Worm (Caenorhabditis elegans) whole organism, L1 larva: Measurements from ENCODE around the gene T02B11.9.

Source experiments
- C16A3.4 ChIP-seq: fragments of 150-350 bp; optimal IDR thresholded peaks from 2 replicates; lab custom pipeline; 2014; ENCODE audit warnings: missing biosample characterization, missing genetic modification characterization
- F16B12.6 ChIP-seq: fragments of 150-350 bp; optimal IDR thresholded peaks from 2 replicates; lab custom pipeline; 2014; ENCODE audit warnings: missing biosample characterization, missing genetic modification characterization
- aha-1 ChIP-seq: fragments of 150-350 bp; optimal IDR thresholded peaks from 2 replicates; lab custom pipeline; 2014; ENCODE audit warnings: missing biosample characterization, missing genetic modification characterization
- ceh-63 ChIP-seq: fragments of 200-800 bp; sonication (Bioruptor generic); optimal IDR thresholded peaks from 2 replicates; lab custom pipeline; 2018; ENCODE audit warnings: mild to moderate bottlenecking, missing genetic modification characterization, missing compliant biosample characterization
- ceh-88 ChIP-seq: fragments of 200-800 bp; sonication (Bioruptor generic); IDR thresholded peaks from 2 replicates; pipeline ENCODE4 v1.3.6; 2022; ENCODE audit warnings: missing genetic modification characterization, missing compliant biosample characterization
- ceh-90 ChIP-seq: sonication (generic microtip); optimal IDR thresholded peaks from 2 replicates; lab custom pipeline; 2016; ENCODE audit warnings: missing genetic modification characterization, missing compliant biosample characterization
- ces-1 ChIP-seq: fragments of 150-350 bp; optimal IDR thresholded peaks from 2 replicates; lab custom pipeline; 2014; ENCODE audit warnings: missing biosample characterization, missing genetic modification reagents, missing genetic modification characterization
- elt-2 ChIP-seq: sonication (generic microtip); optimal IDR thresholded peaks from 2 replicates; lab custom pipeline; 2016; ENCODE audit warnings: missing genetic modification characterization, mild to moderate bottlenecking, inconsistent platforms, missing compliant biosample characterization, missing genetic modification reagents
- ets-5 ChIP-seq: fragments of 200-800 bp; sonication (Bioruptor generic); IDR thresholded peaks from 2 replicates; pipeline ENCODE4 v1.3.6; 2022; ENCODE audit warnings: missing genetic modification characterization, missing compliant biosample characterization
- fkh-10 ChIP-seq: sonication (generic microtip); optimal IDR thresholded peaks from 2 replicates; lab custom pipeline; 2017; ENCODE audit warnings: missing biosample characterization, missing genetic modification reagents, missing genetic modification characterization
- fkh-8 ChIP-seq: sonication (generic microtip); optimal IDR thresholded peaks from 2 replicates; lab custom pipeline; 2016; ENCODE audit warnings: mild to moderate bottlenecking, missing genetic modification characterization, missing compliant biosample characterization
- hlh-17 ChIP-seq: fragments of 200-800 bp; sonication (Bioruptor generic); optimal IDR thresholded peaks from 2 replicates; lab custom pipeline; 2018; ENCODE audit warnings: missing genetic modification characterization, mild to moderate bottlenecking, missing compliant biosample characterization, moderate library complexity, borderline replicate concordance
- hlh-4 ChIP-seq: sonication (generic microtip); optimal IDR thresholded peaks from 2 replicates; lab custom pipeline; 2016; ENCODE audit warnings: mild to moderate bottlenecking, missing genetic modification characterization, missing compliant biosample characterization
- irx-1 ChIP-seq: sonication (generic microtip); optimal IDR thresholded peaks from 2 replicates; lab custom pipeline; 2016; ENCODE audit warnings: missing genetic modification characterization, missing compliant biosample characterization
- jun-1 ChIP-seq: fragments of 150-350 bp; optimal IDR thresholded peaks from 2 replicates; lab custom pipeline; 2014; ENCODE audit warnings: missing biosample characterization, missing genetic modification reagents, missing genetic modification characterization
- lin-14 ChIP-seq: fragments of 200-800 bp; sonication (Bioruptor generic); optimal IDR thresholded peaks from 2 replicates; lab custom pipeline; 2018; ENCODE audit warnings: mild to moderate bottlenecking, missing genetic modification characterization, moderate library complexity, missing compliant biosample characterization
- nhr-11 ChIP-seq: fragments of 150-350 bp; optimal IDR thresholded peaks from 2 replicates; lab custom pipeline; 2014; ENCODE audit warnings: missing biosample characterization, missing genetic modification characterization
- nhr-237 ChIP-seq: fragments of 150-350 bp; optimal IDR thresholded peaks from 2 replicates; lab custom pipeline; 2014; ENCODE audit warnings: missing biosample characterization, missing genetic modification characterization
- nhr-47 ChIP-seq: sonication (generic microtip); optimal IDR thresholded peaks from 2 replicates; lab custom pipeline; 2016; ENCODE audit warnings: mild to moderate bottlenecking, missing genetic modification characterization, moderate library complexity, missing compliant biosample characterization
- nhr-71 ChIP-seq: sonication (generic microtip); optimal IDR thresholded peaks from 2 replicates; lab custom pipeline; 2016; ENCODE audit warnings: mild to moderate bottlenecking, missing genetic modification characterization, moderate library complexity, missing compliant biosample characterization
- nhr-76 ChIP-seq: sonication (generic microtip); optimal IDR thresholded peaks from 2 replicates; lab custom pipeline; 2017; ENCODE audit warnings: missing biosample characterization, missing genetic modification characterization
- nhr-77 ChIP-seq: fragments of 150-350 bp; optimal IDR thresholded peaks from 2 replicates; lab custom pipeline; 2014; ENCODE audit warnings: missing biosample characterization, missing genetic modification characterization
- nhr-84 ChIP-seq: sonication (generic microtip); optimal IDR thresholded peaks from 2 replicates; lab custom pipeline; 2017; ENCODE audit warnings: missing biosample characterization, missing genetic modification characterization
- nhr-85 ChIP-seq: sonication (generic microtip); peaks from one replicate; lab custom pipeline; 2016; ENCODE audit warnings: missing genetic modification characterization, inconsistent platforms, missing compliant biosample characterization
- pag-3 ChIP-seq: sonication (generic microtip); optimal IDR thresholded peaks from 2 replicates; lab custom pipeline; 2017; ENCODE audit warnings: missing genetic modification characterization, mild to moderate bottlenecking, missing compliant biosample characterization, antibody characterized with exemption, borderline replicate concordance; ENCODE audit not compliant: insufficient read depth
- snpc-4 ChIP-seq: fragments of 150-350 bp; optimal IDR thresholded peaks from 2 replicates; lab custom pipeline; 2014; ENCODE audit warnings: missing biosample characterization, missing genetic modification characterization
- snu-23 ChIP-seq: sonication (generic microtip); optimal IDR thresholded peaks from 2 replicates; lab custom pipeline; 2016; ENCODE audit warnings: missing genetic modification characterization, missing compliant biosample characterization
- sptf-1 ChIP-seq: fragments of 150-350 bp; optimal IDR thresholded peaks from 2 replicates; lab custom pipeline; 2014; ENCODE audit warnings: missing biosample characterization, missing genetic modification characterization
- swsn-7 ChIP-seq: sonication (generic microtip); optimal IDR thresholded peaks from 2 replicates; lab custom pipeline; 2016; ENCODE audit warnings: missing genetic modification characterization, missing compliant biosample characterization
- tlp-1 ChIP-seq: fragments of 150-350 bp; optimal IDR thresholded peaks from 2 replicates; lab custom pipeline; 2014; ENCODE audit warnings: missing biosample characterization, missing genetic modification characterization
- unc-130 ChIP-seq: fragments of 150-350 bp; optimal IDR thresholded peaks from 2 replicates; lab custom pipeline; 2017; ENCODE audit warnings: missing biosample characterization, missing genetic modification characterization, inconsistent platforms
- ztf-11 ChIP-seq, 2 experiments: sonication (generic microtip); optimal IDR thresholded peaks; 2 replicates each; lab custom pipeline; 2016 to 2017; ENCODE audit warnings: missing genetic modification characterization in 2 of 2, missing biosample characterization in 1 of 2, missing compliant biosample characterization in 1 of 2

T02B11.9 gene

ce11 chrV:858841-859456 lies 17.1 kb upstream of the T02B11.9 start:
- no peak for TF ChIP-seq fkh-10 (GFP tag; lab: Kevin White, UChicago)
- no peak for TF ChIP-seq aha-1 (tag; lab: Kevin White, UChicago)
- peak; percentile 91 for TF ChIP-seq snpc-4 (tag; lab: Kevin White, UChicago)
- no peak for TF ChIP-seq nhr-84 (tag; lab: Kevin White, UChicago)

- TF ChIP-seq nhr-47 (tag; lab: Kevin White, UChicago), result no peak
- TF ChIP-seq hlh-4 (tag; lab: Kevin White, UChicago), result no peak
- TF ChIP-seq nhr-85 (tag; lab: Kevin White, UChicago), result no peak
- no peak for TF ChIP-seq nhr-11 (tag; lab: Kevin White, UChicago)
- no peak for TF ChIP-seq pag-3 (tag; lab: Kevin White, UChicago)
- TF ChIP-seq ceh-63 (GFP tag; lab: Kevin White, UChicago), result no peak
Observed at ce11 chrV:866729-867128, 9.3 kb upstream of the T02B11.9 start, which contains the start of gene T02B11.3. TSS of gene T02B11.3 (minus strand) at chrV:866829.

- TF ChIP-seq irx-1 (tag; lab: Kevin White, UChicago) (no peak), lin-14 (GFP tag; lab: Kevin White, UChicago) (no peak), jun-1 (tag; lab: Kevin White, UChicago) (no peak), ets-5 (GFP tag; lab: Robert Waterston, UW) (no peak), ceh-90 (tag; lab: Kevin White, UChicago) (no peak), ceh-88 (no peak), swsn-7 (tag; lab: Kevin White, UChicago) (no peak), ceh-63 (GFP tag; lab: Kevin White, UChicago) (no peak), snu-23 (GFP tag; lab: Kevin White, UChicago) (no peak), nhr-237 (tag; lab: Kevin White, UChicago) (no peak), elt-2 (tag; lab: Kevin White, UChicago) (no peak), hlh-4 (tag; lab: Kevin White, UChicago) (no peak), tlp-1 (tag; lab: Kevin White, UChicago) (no peak), unc-130 (no peak), ces-1 (GFP tag; lab: Kevin White, UChicago) (no peak), nhr-71 (tag; lab: Kevin White, UChicago) (no peak), nhr-76 (tag; lab: Kevin White, UChicago) (no peak), hlh-17 (GFP tag; lab: Kevin White, UChicago) (no peak), F16B12.6 (tag; lab: Kevin White, UChicago) (no peak), sptf-1 (no peak)
Observed at ce11 chrV:871029-871428, 5.0 kb upstream of the T02B11.9 start, which contains the start of gene T02B11.4. TSS of gene T02B11.4 (minus strand) at chrV:871129.

- TF ChIP-seq hlh-17 (GFP tag; lab: Kevin White, UChicago) (no peak), ztf-11 (tag; optimal IDR thresholded peaks at IDR 0.05; lab: Kevin White, UChicago) (no peak), nhr-77 (tag; lab: Kevin White, UChicago) (no peak)
Observed at ce11 chrV:878567-878966, 2.5 kb downstream of the T02B11.9 start, which contains the start of gene T02B11.8. TSS of gene T02B11.8 (minus strand) at chrV:878667.

- TF ChIP-seq C16A3.4 (no peak), ztf-11 (tag; optimal IDR thresholded peaks at IDR 0.05; lab: Kevin White, UChicago) (no peak), fkh-8 (tag; lab: Kevin White, UChicago) (no peak), snpc-4 (tag; lab: Kevin White, UChicago) (no peak)
- TF ChIP-seq, all 84 proteins: peak for 0
Observed at ce11 chrV:879171-879570, 3.1 kb downstream of the T02B11.9 start, which contains the start of gene srg-53. TSS of gene srg-53 (plus strand) at chrV:879471.
